Worm (Caenorhabditis elegans): ENCODE data around the gene R08A2.5.

Gene R08A2.5

ce11 chrV:14689060-14689750, 23.2 kb upstream of the R08A2.5 start, which contains the start of gene gasr-8 (continued):
- TF ChIP-seq nhr-90 (tag; optimal IDR thresholded peaks at IDR 0.05) (peak; percentile 32), cebp-1 (GFP tag; IDR thresholded peaks at IDR 0.05) (no peak), cebp-1 (tag; optimal IDR thresholded peaks at IDR 0.05) (no peak), ztf-18 (tag; optimal IDR thresholded peaks at IDR 0.05) (peak; percentile 23), ceh-58 (GFP tag; IDR thresholded peaks at IDR 0.05) (no peak), athp-1 (tag; optimal IDR thresholded peaks at IDR 0.05) (no peak), lsl-1 (GFP tag; optimal IDR thresholded peaks at IDR 0.05) (peak; percentile 73), ztf-28 (GFP tag; IDR thresholded peaks at IDR 0.05) (no peak), ceh-40 (GFP tag; IDR thresholded peaks at IDR 0.05) (no peak), C17E4.6 (GFP tag; IDR thresholded peaks at IDR 0.05) (no peak), chd-7 (tag; optimal IDR thresholded peaks at IDR 0.05) (no peak), F33H1.4 (GFP tag; IDR thresholded peaks at IDR 0.05) (peak; percentile 8; the same call in 1 of the 2 replicates), ZK185.1 (tag; optimal IDR thresholded peaks at IDR 0.05; ENCODE audit: poor library complexity, severe bottlenecking) (peak; percentile 45), B0261.1 (tag; optimal IDR thresholded peaks at IDR 0.05) (peak; percentile 85), unc-130 (GFP tag; optimal IDR thresholded peaks at IDR 0.05) (peak; percentile 8), sdz-38 (tag; optimal IDR thresholded peaks at IDR 0.05) (no peak), him-1 (tag; optimal IDR thresholded peaks at IDR 0.05) (peak; percentile 42), ccch-3 (GFP tag; optimal IDR thresholded peaks at IDR 0.05) (no peak), mcd-1 (GFP tag; IDR thresholded peaks at IDR 0.05) (peak; percentile 15; the same call in 1 of the 2 replicates), F23B12.7 (tag; optimal IDR thresholded peaks at IDR 0.05; ENCODE audit: insufficient read depth) (peak; percentile 48), ekl-4 (GFP tag; IDR thresholded peaks at IDR 0.05) (peak; percentile 23; the same call in 1 of the 2 replicates), die-1 (tag; optimal IDR thresholded peaks at IDR 0.05) (peak; percentile 48), F52B5.7 (tag; optimal IDR thresholded peaks at IDR 0.05) (no peak)

- TF ChIP-seq cebp-1 (GFP tag; IDR thresholded peaks at IDR 0.05), result no peak
- peak; percentile 57 for TF ChIP-seq cebp-1 (tag; optimal IDR thresholded peaks at IDR 0.05)
- no peak for TF ChIP-seq aptf-2 (GFP tag; conservative IDR thresholded peaks at IDR 0.05)
- no peak for TF ChIP-seq nfyb-1 (GFP tag; IDR thresholded peaks at IDR 0.05)
- no peak for TF ChIP-seq lir-1 (GFP tag; conservative IDR thresholded peaks at IDR 0.05)
- no peak for TF ChIP-seq ccch-3 (GFP tag; optimal IDR thresholded peaks at IDR 0.05)
Measured at ce11 chrV:14695713-14696112, 16.7 kb upstream of the R08A2.5 start.

- TF ChIP-seq ama-1 (optimal IDR thresholded peaks at IDR 0.05), result no peak
- TF ChIP-seq ama-1 (GFP tag; optimal IDR thresholded peaks at IDR 0.05), result no peak
- TF ChIP-seq aptf-2 (GFP tag; conservative IDR thresholded peaks at IDR 0.05), result no peak
- no peak for TF ChIP-seq bed-2 (GFP tag; IDR thresholded peaks at IDR 0.05)
- TF ChIP-seq sptf-2 (GFP tag; optimal IDR thresholded peaks at IDR 0.05), result no peak
- no peak for TF ChIP-seq unc-130 (GFP tag; optimal IDR thresholded peaks at IDR 0.05)
- peak; percentile 80 for TF ChIP-seq attf-5 (GFP tag; optimal IDR thresholded peaks at IDR 0.05)
- TF ChIP-seq hlh-12 (tag; optimal IDR thresholded peaks at IDR 0.05), result no peak
- no peak for TF ChIP-seq ztf-25 (GFP tag; IDR thresholded peaks at IDR 0.05)
- no peak for TF ChIP-seq ztf-28 (GFP tag; IDR thresholded peaks at IDR 0.05)
- TF ChIP-seq D2030.7 (GFP tag; IDR thresholded peaks at IDR 0.05), result no peak
- no peak for TF ChIP-seq pha-4 (tag; optimal IDR thresholded peaks at IDR 0.05)
- 0 out of 2 replicates have a peak, but pooled peaks have one; percentile 20 for TF ChIP-seq C17E4.6 (GFP tag; IDR thresholded peaks at IDR 0.05)
- no peak for TF ChIP-seq ekl-4 (GFP tag; IDR thresholded peaks at IDR 0.05)
- TF ChIP-seq ztf-26 (tag; optimal IDR thresholded peaks at IDR 0.05), result peak; percentile 28
- no peak for TF ChIP-seq Y95B8A.8 (GFP tag; IDR thresholded peaks at IDR 0.05)
- TF ChIP-seq nhr-80 (tag; optimal IDR thresholded peaks at IDR 0.05), result peak; percentile 96
- TF ChIP-seq hmg-1.2 (GFP tag; IDR thresholded peaks at IDR 0.05), result peak; percentile 86
- no peak for TF ChIP-seq ceh-58 (GFP tag; IDR thresholded peaks at IDR 0.05)
- 0 out of 2 replicates have a peak, but pooled peaks have one; percentile 24 for TF ChIP-seq pbrm-1 (GFP tag; IDR thresholded peaks at IDR 0.05)
- TF ChIP-seq snpc-1.1 (tag; optimal IDR thresholded peaks at IDR 0.05; ENCODE audit: insufficient read depth), result no peak
- TF ChIP-seq lin-26 (GFP tag; IDR thresholded peaks at IDR 0.05), result no peak
- no peak for TF ChIP-seq attf-6 (GFP tag; IDR thresholded peaks at IDR 0.05)
- TF ChIP-seq nfya-1 (tag; optimal IDR thresholded peaks at IDR 0.05; ENCODE audit: borderline replicate concordance, insufficient read depth), result no peak
Measured at ce11 chrV:14696604-14697307, 15.7 kb upstream of the R08A2.5 start, which contains the start of gene unc-112. Gene unc-112 (minus strand): TSS chrV:14696654.

All from whole organism, young adult.